Fruit fly (Drosophila melanogaster) whole organism, embryonic: ENCODE measurements around the gene CG7568.

ENCODE experiments used
- CG18764 ChIP-seq: fragments of 200-800 bp; sonication (Bioruptor generic); optimal IDR thresholded peaks from 3 replicates; lab custom pipeline; 2016; ENCODE audit warnings: missing biosample characterization, missing genetic modification characterization
- CG31441 ChIP-seq: fragments of 200-800 bp; sonication (Bioruptor generic); IDR thresholded peaks from 2 replicates; pipeline ENCODE4 v1.3.6; 2022; ENCODE audit warnings: missing biosample characterization, missing genetic modification characterization
- CG4404 ChIP-seq: fragments of 200-800 bp; sonication (Bioruptor generic); IDR thresholded peaks from 2 replicates; pipeline ENCODE4 v1.3.6; 2022; ENCODE audit warnings: missing biosample characterization, missing genetic modification characterization
- Hmr ChIP-seq: fragments of 200-800 bp; sonication (Bioruptor generic); optimal IDR thresholded peaks from 3 replicates; lab custom pipeline; 2017; ENCODE audit warnings: mild to moderate bottlenecking, missing biosample characterization, missing genetic modification reagents, missing genetic modification characterization
- Hmx ChIP-seq: fragments of 200-800 bp; sonication (Bioruptor generic); optimal IDR thresholded peaks from 2 replicates; lab custom pipeline; 2016; ENCODE audit warnings: missing biosample characterization, missing genetic modification characterization

dm6 chr3R:29617197-29617596 lies 16.5 kb upstream of the CG7568 start:
- TF ChIP-seq Hmr (GFP tag; lab: Kevin White, UChicago) (peak; percentile 12), CG31441 (GFP tag; lab: Robert Waterston, UW) (no peak; the same call in 1 of the 2 replicates), Hmx (no peak), CG18764 (no peak), CG4404 (GFP tag; lab: Robert Waterston, UW) (no peak)
